Worm (Caenorhabditis elegans) whole organism, L1 larva: ENCODE results near the gene nas-22.

Experiments
- C04F5.9 ChIP-seq: sonication (generic microtip); optimal IDR thresholded peaks from 2 replicates; lab custom pipeline; 2016; ENCODE audit warnings: missing genetic modification characterization, missing compliant biosample characterization
- C16A3.4 ChIP-seq: fragments of 150-350 bp; optimal IDR thresholded peaks from 2 replicates; lab custom pipeline; 2014; ENCODE audit warnings: missing biosample characterization, missing genetic modification characterization
- Y116A8C.19 ChIP-seq: sonication (generic microtip); optimal IDR thresholded peaks from 2 replicates; lab custom pipeline; 2016; ENCODE audit warnings: missing compliant biosample characterization, missing genetic modification characterization, borderline replicate concordance
- aha-1 ChIP-seq: fragments of 150-350 bp; optimal IDR thresholded peaks from 2 replicates; lab custom pipeline; 2014; ENCODE audit warnings: missing biosample characterization, missing genetic modification characterization
- ama-1 ChIP-seq: fragments of 150-350 bp; optimal IDR thresholded peaks from 2 replicates; lab custom pipeline; 2014
- blmp-1 ChIP-seq: fragments of 150-350 bp; optimal IDR thresholded peaks from 2 replicates; lab custom pipeline; 2014; ENCODE audit warnings: missing biosample characterization, missing genetic modification characterization
- ceh-63 ChIP-seq: fragments of 200-800 bp; sonication (Bioruptor generic); optimal IDR thresholded peaks from 2 replicates; lab custom pipeline; 2018; ENCODE audit warnings: mild to moderate bottlenecking, missing genetic modification characterization, missing compliant biosample characterization
- ceh-8 ChIP-seq: fragments of 200-800 bp; sonication (Bioruptor generic); optimal IDR thresholded peaks from 2 replicates; lab custom pipeline; 2018; ENCODE audit warnings: mild to moderate bottlenecking, missing genetic modification characterization, moderate library complexity, missing compliant biosample characterization
- ceh-88 ChIP-seq: fragments of 200-800 bp; sonication (Bioruptor generic); IDR thresholded peaks from 2 replicates; pipeline ENCODE4 v1.3.6; 2022; ENCODE audit warnings: missing genetic modification characterization, missing compliant biosample characterization
- ceh-90 ChIP-seq: sonication (generic microtip); optimal IDR thresholded peaks from 2 replicates; lab custom pipeline; 2016; ENCODE audit warnings: missing genetic modification characterization, missing compliant biosample characterization
- dpl-1 ChIP-seq, 3 experiments: fragments of 150-350 bp in 2 of 3; sonication (generic microtip) in 1 of 3; optimal IDR thresholded peaks; 2 replicates each; lab custom pipeline; 2014 to 2017; ENCODE audit warnings: missing biosample characterization in 3 of 3, missing genetic modification characterization in 3 of 3, missing genetic modification reagents in 3 of 3
- efl-1 ChIP-seq, 4 experiments: fragments of 150-350 bp; optimal IDR thresholded peaks in 3 of 4; peaks in 1 of 4; 1 replicate in 1 of 4; 2 replicates in 3 of 4; lab custom pipeline; 2014; ENCODE audit warnings: missing biosample characterization in 2 of 4, missing genetic modification characterization in 2 of 4, missing genetic modification reagents in 2 of 4
- egl-27 ChIP-seq, 2 experiments: fragments of 150-350 bp in 1 of 2; sonication (generic microtip); optimal IDR thresholded peaks; 3 replicates each; lab custom pipeline; 2017 to 2018; ENCODE audit warnings: missing biosample characterization in 2 of 2, missing genetic modification characterization in 2 of 2, missing genetic modification reagents in 2 of 2
- elt-3 ChIP-seq, 6 experiments: fragments of 150-350 bp in 1 of 6; sonication (generic microtip); optimal IDR thresholded peaks; 2 replicates each; lab custom pipeline; 2017 to 2018; ENCODE audit warnings: missing biosample characterization in 6 of 6, missing genetic modification characterization in 6 of 6, inconsistent platforms in 1 of 6
- ets-5 ChIP-seq: fragments of 200-800 bp; sonication (Bioruptor generic); IDR thresholded peaks from 2 replicates; pipeline ENCODE4 v1.3.6; 2022; ENCODE audit warnings: missing genetic modification characterization, missing compliant biosample characterization
- grh-1 ChIP-seq: fragments of 200-800 bp; sonication (Bioruptor generic); IDR thresholded peaks from 2 replicates; pipeline ENCODE4 v1.3.6; 2022; ENCODE audit warnings: missing genetic modification reagents, missing genetic modification characterization, missing compliant biosample characterization
- hlh-17 ChIP-seq: fragments of 200-800 bp; sonication (Bioruptor generic); optimal IDR thresholded peaks from 2 replicates; lab custom pipeline; 2018; ENCODE audit warnings: missing genetic modification characterization, mild to moderate bottlenecking, missing compliant biosample characterization, moderate library complexity, borderline replicate concordance
- hlh-4 ChIP-seq: sonication (generic microtip); optimal IDR thresholded peaks from 2 replicates; lab custom pipeline; 2016; ENCODE audit warnings: mild to moderate bottlenecking, missing genetic modification characterization, missing compliant biosample characterization
- hpl-2 ChIP-seq: fragments of 150-350 bp; optimal IDR thresholded peaks from 2 replicates; lab custom pipeline; 2014; ENCODE audit warnings: missing biosample characterization, missing genetic modification reagents, missing genetic modification characterization
- jun-1 ChIP-seq: fragments of 150-350 bp; optimal IDR thresholded peaks from 2 replicates; lab custom pipeline; 2014; ENCODE audit warnings: missing biosample characterization, missing genetic modification reagents, missing genetic modification characterization
- lin-14 ChIP-seq: fragments of 200-800 bp; sonication (Bioruptor generic); optimal IDR thresholded peaks from 2 replicates; lab custom pipeline; 2018; ENCODE audit warnings: mild to moderate bottlenecking, missing genetic modification characterization, moderate library complexity, missing compliant biosample characterization
- lin-15B ChIP-seq: fragments of 150-350 bp; sonication (generic microtip); optimal IDR thresholded peaks from 3 replicates; lab custom pipeline; 2014; ENCODE audit warnings: missing biosample characterization, missing genetic modification characterization
- lin-35 ChIP-seq, 2 experiments: fragments of 150-350 bp; optimal IDR thresholded peaks; 2 replicates each; lab custom pipeline; 2014; ENCODE audit warnings: missing biosample characterization in 2 of 2, missing genetic modification characterization in 2 of 2, missing genetic modification reagents in 2 of 2
- lin-39 ChIP-seq: fragments of 150-350 bp; optimal IDR thresholded peaks from 2 replicates; lab custom pipeline; 2014; ENCODE audit warnings: missing biosample characterization, missing genetic modification reagents, missing genetic modification characterization
- lir-3 ChIP-seq: sonication (generic microtip); optimal IDR thresholded peaks from 2 replicates; lab custom pipeline; 2016; ENCODE audit warnings: mild to moderate bottlenecking, missing genetic modification characterization, moderate library complexity, missing compliant biosample characterization; ENCODE audit not compliant: poor library complexity
- lsy-2 ChIP-seq, 2 experiments: fragments of 150-350 bp; optimal IDR thresholded peaks; 2 replicates each; lab custom pipeline; 2014; ENCODE audit warnings: missing biosample characterization in 2 of 2, missing genetic modification characterization in 2 of 2
- mab-9 ChIP-seq: fragments of 200-800 bp; sonication (Bioruptor generic); IDR thresholded peaks from 2 replicates; pipeline ENCODE4 v1.3.6; 2022; ENCODE audit warnings: missing genetic modification reagents, missing genetic modification characterization, missing compliant biosample characterization
- mef-2 ChIP-seq: fragments of 150-350 bp; optimal IDR thresholded peaks from 2 replicates; lab custom pipeline; 2014; ENCODE audit warnings: missing biosample characterization, missing genetic modification characterization
- mep-1 ChIP-seq: fragments of 150-350 bp; optimal IDR thresholded peaks from 2 replicates; lab custom pipeline; 2014; ENCODE audit warnings: missing biosample characterization, missing genetic modification characterization
- nhr-11 ChIP-seq: fragments of 150-350 bp; optimal IDR thresholded peaks from 2 replicates; lab custom pipeline; 2014; ENCODE audit warnings: missing biosample characterization, missing genetic modification characterization
- nhr-20 ChIP-seq: sonication (generic microtip); optimal IDR thresholded peaks from 2 replicates; lab custom pipeline; 2016; ENCODE audit warnings: mild to moderate bottlenecking, missing genetic modification characterization, missing compliant biosample characterization
- nhr-47 ChIP-seq: sonication (generic microtip); optimal IDR thresholded peaks from 2 replicates; lab custom pipeline; 2016; ENCODE audit warnings: mild to moderate bottlenecking, missing genetic modification characterization, moderate library complexity, missing compliant biosample characterization
- nhr-85 ChIP-seq: sonication (generic microtip); peaks from one replicate; lab custom pipeline; 2016; ENCODE audit warnings: missing genetic modification characterization, inconsistent platforms, missing compliant biosample characterization
- pax-3 ChIP-seq: fragments of 200-800 bp; sonication (Bioruptor generic); optimal IDR thresholded peaks from 2 replicates; lab custom pipeline; 2018; ENCODE audit warnings: mild to moderate bottlenecking, missing genetic modification characterization, moderate library complexity, missing compliant biosample characterization
- pqm-1 ChIP-seq: sonication (generic microtip); optimal IDR thresholded peaks from 3 replicates; lab custom pipeline; 2017; ENCODE audit warnings: missing biosample characterization, missing genetic modification characterization
- skn-1 ChIP-seq: fragments of 150-350 bp; optimal IDR thresholded peaks from 2 replicates; lab custom pipeline; 2014; ENCODE audit warnings: missing biosample characterization, missing genetic modification characterization
- sptf-1 ChIP-seq: fragments of 150-350 bp; optimal IDR thresholded peaks from 2 replicates; lab custom pipeline; 2014; ENCODE audit warnings: missing biosample characterization, missing genetic modification characterization
- unc-130 ChIP-seq: fragments of 150-350 bp; optimal IDR thresholded peaks from 2 replicates; lab custom pipeline; 2017; ENCODE audit warnings: missing biosample characterization, missing genetic modification characterization, inconsistent platforms
- unc-30 ChIP-seq: sonication (generic microtip); optimal IDR thresholded peaks from 2 replicates; lab custom pipeline; 2017; ENCODE audit warnings: missing biosample characterization, missing genetic modification characterization
- vab-15 ChIP-seq: sonication (generic microtip); optimal IDR thresholded peaks from 2 replicates; lab custom pipeline; 2017; ENCODE audit warnings: missing genotype, mild to moderate bottlenecking, missing genetic modification characterization, missing compliant biosample characterization
- xbp-1 ChIP-seq: sonication (generic microtip); optimal IDR thresholded peaks from 2 replicates; lab custom pipeline; 2016; ENCODE audit warnings: missing genetic modification characterization, missing compliant biosample characterization
- zip-4 ChIP-seq: fragments of 200-800 bp; sonication (Bioruptor generic); optimal IDR thresholded peaks from 2 replicates; lab custom pipeline; 2018; ENCODE audit warnings: mild to moderate bottlenecking, missing genetic modification characterization, moderate library complexity, missing compliant biosample characterization

The nas-22 gene

DNA sequence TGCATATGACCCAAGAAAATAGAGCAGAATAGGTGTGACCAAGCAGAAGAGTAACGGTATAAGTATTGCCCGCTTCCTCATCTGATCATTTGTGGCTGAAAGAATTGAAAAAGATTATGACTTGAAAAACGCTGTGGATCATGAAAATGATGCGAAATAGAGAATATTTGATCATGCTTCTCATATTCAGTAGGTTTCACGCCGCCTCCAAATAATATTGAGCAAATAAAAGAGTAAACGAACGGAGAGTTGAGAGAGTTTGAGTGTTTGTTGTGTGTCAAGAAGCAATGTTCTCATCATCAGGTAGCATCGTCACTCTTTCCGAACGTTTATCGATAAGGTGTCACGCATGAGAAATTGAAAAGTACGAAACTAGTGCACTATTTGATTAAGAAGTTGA lies 21.8 kb downstream of the nas-22 start, which contains the start of gene htrl-1:
TSS of gene htrl-1 (minus strand) at position 101 of the 400 bp plus-strand sequence.
- TF ChIP-seq ceh-63 (GFP tag; lab: Kevin White, UChicago) (no peak), mab-9 (no peak), nhr-11 (no peak), lin-39 (tag; lab: Kevin White, UChicago) (no peak)

DNA sequence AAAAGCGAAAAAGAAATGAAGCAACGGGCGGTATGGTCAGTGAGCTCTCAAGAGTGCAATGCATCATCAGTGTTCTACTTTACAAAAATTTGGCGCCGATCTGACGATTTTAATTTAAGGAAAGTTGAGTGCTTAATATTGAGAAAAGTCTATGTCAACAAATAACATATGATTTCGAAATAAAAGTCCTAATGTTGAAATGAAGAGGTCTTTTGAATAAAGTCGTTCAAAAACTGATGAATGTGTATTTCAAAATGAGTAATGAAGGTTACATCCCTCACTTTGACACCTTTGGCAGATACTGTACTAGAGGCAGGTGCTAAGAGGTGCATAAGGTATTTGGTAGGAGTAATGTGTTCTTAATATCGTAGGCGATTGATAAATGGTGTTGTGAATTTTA lies 23.0 kb downstream of the nas-22 start:
- no peak for TF ChIP-seq C16A3.4 (tag; lab: Kevin White, UChicago)
- no peak for TF ChIP-seq aha-1
- TF ChIP-seq ceh-88, result no peak
- no peak for TF ChIP-seq lin-15B
- TF ChIP-seq hlh-4 (tag; lab: Kevin White, UChicago), result no peak
- TF ChIP-seq hpl-2 (GFP tag; lab: Kevin White, UChicago), result no peak
- TF ChIP-seq nhr-20 (tag; lab: Kevin White, UChicago), result no peak
- TF ChIP-seq lin-35 (GFP tag; optimal IDR thresholded peaks at IDR 0.05; lab: Kevin White, UChicago), result no peak
- no peak for TF ChIP-seq ceh-90 (tag; lab: Kevin White, UChicago)
- no peak for TF ChIP-seq ama-1 (lab: Kevin White, UChicago)
- no peak for TF ChIP-seq Y116A8C.19 (tag; lab: Kevin White, UChicago)
- TF ChIP-seq ets-5 (GFP tag; lab: Robert Waterston, UW), result no peak
- no peak for TF ChIP-seq grh-1
- TF ChIP-seq pax-3 (tag; lab: Kevin White, UChicago), result no peak
- TF ChIP-seq jun-1, result no peak
- no peak for TF ChIP-seq nhr-47
- TF ChIP-seq unc-130, result no peak
- TF ChIP-seq C04F5.9 (tag; lab: Kevin White, UChicago), result no peak
- no peak for TF ChIP-seq efl-1 (optimal IDR thresholded peaks at IDR 0.05; lab: Kevin White, UChicago)
- no peak for TF ChIP-seq efl-1 (GFP tag; optimal IDR thresholded peaks at IDR 0.05 in 1 of 2; lab: Kevin White, UChicago)
- TF ChIP-seq vab-15 (tag; lab: Kevin White, UChicago), result no peak
- TF ChIP-seq, all 84 proteins: peak for 0

DNA sequence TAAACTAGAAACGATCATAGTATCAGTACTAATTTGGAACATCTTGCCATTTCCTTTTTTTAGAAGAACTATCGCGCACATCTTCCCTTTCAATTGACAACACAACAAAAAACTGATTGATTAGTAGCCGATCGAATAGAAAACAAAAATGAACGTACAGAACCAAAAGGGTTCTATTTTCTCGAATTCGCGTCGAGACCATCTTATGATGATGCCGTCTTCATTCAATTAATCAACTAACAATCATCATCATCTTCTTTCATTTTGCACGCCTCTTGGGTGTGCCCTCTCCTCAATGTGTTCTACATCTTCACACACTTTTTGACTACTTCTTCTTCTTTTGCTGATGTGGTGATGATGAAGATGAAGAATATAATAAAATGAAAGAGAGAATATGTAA lies 25.3 kb downstream of the nas-22 start:
- TF ChIP-seq blmp-1 (peak; percentile 40), lin-14 (peak; percentile 48), elt-3 (tag; optimal IDR thresholded peaks at IDR 0.05; lab: Kevin White, UChicago) (no peak)
- TF ChIP-seq, all 84 proteins: peak for 2

DNA sequence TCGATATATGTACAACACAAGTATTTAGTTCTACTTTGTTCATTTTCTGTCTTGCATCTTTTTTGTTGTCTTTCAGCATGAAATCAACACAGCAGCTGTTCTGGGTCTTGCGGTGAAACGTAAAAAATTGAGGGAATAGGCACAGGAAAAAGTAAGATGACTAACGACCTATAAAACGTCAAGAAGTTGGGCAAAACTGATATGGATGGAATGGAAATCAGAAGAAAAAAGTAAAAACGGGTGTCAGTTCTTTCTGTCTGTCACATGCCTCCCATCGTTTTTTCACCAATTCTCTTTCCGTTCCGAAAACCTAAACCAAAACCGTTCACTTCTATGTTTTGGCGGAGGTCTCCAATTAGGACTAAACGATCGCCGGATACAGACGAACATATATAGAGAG lies 26.5 kb downstream of the nas-22 start:
- no peak for TF ChIP-seq pqm-1
- no peak for TF ChIP-seq skn-1 (tag; lab: Kevin White, UChicago)
- no peak for TF ChIP-seq jun-1
- no peak for TF ChIP-seq C16A3.4 (tag; lab: Kevin White, UChicago)
- no peak for TF ChIP-seq lir-3
- TF ChIP-seq mef-2 (tag; lab: Kevin White, UChicago), result no peak
- TF ChIP-seq hlh-17 (GFP tag; lab: Kevin White, UChicago), result no peak
- no peak for TF ChIP-seq ceh-8
- no peak for TF ChIP-seq lin-14
- no peak for TF ChIP-seq ceh-90 (tag; lab: Kevin White, UChicago)
- peak; percentile 33 for TF ChIP-seq blmp-1
- TF ChIP-seq ceh-63 (GFP tag; lab: Kevin White, UChicago), result no peak
- TF ChIP-seq efl-1 (optimal IDR thresholded peaks at IDR 0.05; lab: Kevin White, UChicago), result no peak
- TF ChIP-seq efl-1 (GFP tag; optimal IDR thresholded peaks at IDR 0.05 in 1 of 2; lab: Kevin White, UChicago), result peak in 1 of 2 experiments; percentile 64
- TF ChIP-seq zip-4, result no peak
- TF ChIP-seq nhr-20 (tag; lab: Kevin White, UChicago), result no peak

DNA sequence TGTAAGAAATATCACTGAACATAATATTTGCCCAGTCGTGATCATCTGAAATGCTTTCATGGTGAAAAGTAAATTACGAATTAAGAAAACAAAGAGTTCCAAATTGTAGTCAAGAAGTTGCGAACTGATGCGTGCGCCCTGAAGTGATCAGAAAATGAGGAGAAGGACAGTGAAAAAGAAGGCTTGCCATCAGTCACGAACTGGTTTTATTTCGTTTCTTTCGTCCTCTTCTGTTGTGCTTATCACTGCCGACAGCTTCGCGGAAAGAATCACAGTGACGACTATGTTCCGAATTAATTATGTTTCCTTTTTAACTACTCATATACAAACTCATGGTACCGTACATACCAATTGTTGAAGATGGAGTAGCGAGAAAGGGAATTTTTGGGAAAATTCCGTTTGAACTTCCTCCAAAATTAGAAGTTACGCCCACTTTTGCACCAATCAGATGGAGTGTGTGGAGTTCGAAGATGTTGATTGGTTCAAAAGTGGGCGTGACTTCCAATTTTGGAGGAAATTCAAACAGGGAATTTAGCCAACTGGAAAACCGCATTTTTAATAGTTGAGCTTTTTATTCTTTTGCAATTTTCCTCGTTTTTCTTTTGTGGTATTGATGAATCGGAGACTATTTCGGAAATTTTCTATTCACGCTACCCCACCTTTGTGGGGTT lies 28.7 kb downstream of the nas-22 start, which contains the start of gene C55A6.12:
TSS of gene C55A6.12 (minus strand) at position 51 of the 671 bp plus-strand sequence.
- TF ChIP-seq lin-14 (no peak), xbp-1 (tag; lab: Kevin White, UChicago) (peak; percentile 48), lin-35 (GFP tag; optimal IDR thresholded peaks at IDR 0.05; lab: Kevin White, UChicago) (peak; percentile 25 to 77), nhr-85 (peak; percentile 28), grh-1 (peak; percentile 49; the same call in 1 of the 2 replicates), egl-27 (tag; optimal IDR thresholded peaks at IDR 0.05; lab: Kevin White, UChicago) (no peak), unc-30 (no peak), lin-39 (tag; lab: Kevin White, UChicago) (no peak), sptf-1 (tag; lab: Kevin White, UChicago) (no peak), lsy-2 (tag; optimal IDR thresholded peaks at IDR 0.05; lab: Kevin White, UChicago) (peak in 1 of 2 experiments; percentile 24), dpl-1 (GFP tag; optimal IDR thresholded peaks at IDR 0.05; lab: Kevin White, UChicago) (peak; percentile 27 to 68 (median 65)), mep-1 (no peak), efl-1 (optimal IDR thresholded peaks at IDR 0.05; lab: Kevin White, UChicago) (peak in 1 of 2 experiments; percentile 74), efl-1 (GFP tag; optimal IDR thresholded peaks at IDR 0.05 in 1 of 2; lab: Kevin White, UChicago) (peak; percentile 77 to 96)
- TF ChIP-seq, all 84 proteins: peak for 7
